Worm (Caenorhabditis elegans) whole organism, midembryonic: ENCODE results near the gene snpc-1.1.

Source experiments
- T22C8.4 ChIP-seq: fragments of 200-800 bp; sonication (Bioruptor generic); IDR thresholded peaks from 2 replicates; pipeline ENCODE4 v1.3.6; 2022; ENCODE audit warnings: missing genetic modification characterization, missing compliant biosample characterization
- cog-1 ChIP-seq: sonication (generic microtip); optimal IDR thresholded peaks from 2 replicates; lab custom pipeline; 2016; ENCODE audit warnings: missing genetic modification characterization, missing compliant biosample characterization
- flt-1 ChIP-seq: fragments of 200-800 bp; sonication (Bioruptor generic); IDR thresholded peaks from 2 replicates; pipeline ENCODE4 v1.3.6; 2022; ENCODE audit warnings: missing genetic modification characterization, missing compliant biosample characterization
- ref-1 ChIP-seq: fragments of 200-800 bp; sonication (Bioruptor generic); conservative IDR thresholded peaks from 2 replicates; pipeline ENCODE4 v1.3.6; 2022; ENCODE audit warnings: missing genetic modification reagents, missing genetic modification characterization, missing compliant biosample characterization
- tab-1 ChIP-seq: fragments of 200-800 bp; sonication (Bioruptor generic); IDR thresholded peaks from 2 replicates; pipeline ENCODE4 v1.3.6; 2022; ENCODE audit warnings: missing genetic modification characterization, missing compliant biosample characterization
- ztf-23 ChIP-seq: fragments of 200-800 bp; sonication (Bioruptor generic); IDR thresholded peaks from 2 replicates; pipeline ENCODE4 v1.3.6; 2022; ENCODE audit warnings: missing genetic modification reagents, missing genetic modification characterization, missing compliant biosample characterization

ce11 chrII:7758397-7759135 lies 22.5 kb downstream of the snpc-1.1 start, which contains the start of gene B0228.7:
- TF ChIP-seq cog-1 (tag; lab: Kevin White, UChicago): no peak
- no peak for TF ChIP-seq T22C8.4 (GFP tag; lab: Robert Waterston, UW)
- TF ChIP-seq ztf-23 (GFP tag; lab: Robert Waterston, UW): no peak
- no peak for TF ChIP-seq flt-1 (GFP tag; lab: Robert Waterston, UW)
- TF ChIP-seq tab-1: no peak
- no peak for TF ChIP-seq ref-1 (GFP tag; lab: Robert Waterston, UW)
